Fruit fly (Drosophila melanogaster) whole organism, embryonic: Measurements from ENCODE around the gene Plod.

Experiments
- Abd-B ChIP-seq: fragments of 200-800 bp; sonication (Bioruptor generic); optimal IDR thresholded peaks from 2 replicates; lab custom pipeline; 2018; ENCODE audit warnings: missing biosample characterization, mild to moderate bottlenecking, missing genetic modification characterization, moderate library complexity
- Asciz ChIP-seq: fragments of 200-800 bp; sonication (Bioruptor generic); optimal IDR thresholded peaks from 2 replicates; lab custom pipeline; 2017; ENCODE audit warnings: missing biosample characterization, mild to moderate bottlenecking, missing genetic modification characterization, missing genetic modification reagents
- Blimp-1 ChIP-seq: fragments of 200-800 bp; sonication (Bioruptor generic); optimal IDR thresholded peaks from 3 replicates; lab custom pipeline; 2018; ENCODE audit warnings: missing biosample characterization, missing genetic modification characterization, mild to moderate bottlenecking, moderate library complexity, missing genetic modification reagents
- CG10209 ChIP-seq: fragments of 200-800 bp; sonication (Bioruptor generic); optimal IDR thresholded peaks from 3 replicates; lab custom pipeline; 2017; ENCODE audit warnings: missing biosample characterization, mild to moderate bottlenecking, missing genetic modification characterization, missing genetic modification reagents
- CG10654 ChIP-seq: fragments of 200-800 bp; sonication (Bioruptor generic); optimal IDR thresholded peaks from 2 replicates; lab custom pipeline; 2016; ENCODE audit warnings: missing biosample characterization, missing genetic modification characterization
- CG10959 ChIP-seq: fragments of 200-800 bp; sonication (Bioruptor generic); IDR thresholded peaks from 2 replicates; pipeline ENCODE4 v1.3.6; 2022; ENCODE audit warnings: missing biosample characterization, missing genetic modification characterization
- CG11398 ChIP-seq: fragments of 200-800 bp; sonication (Bioruptor generic); optimal IDR thresholded peaks from 2 replicates; lab custom pipeline; 2016; ENCODE audit warnings: missing biosample characterization, missing genetic modification characterization
- CG12104 ChIP-seq: fragments of 200-800 bp; sonication (Bioruptor generic); optimal IDR thresholded peaks from 3 replicates; lab custom pipeline; 2016; ENCODE audit warnings: missing biosample characterization, missing genetic modification characterization
- CG12219 ChIP-seq: fragments of 200-800 bp; sonication (Bioruptor generic); optimal IDR thresholded peaks from 3 replicates; lab custom pipeline; 2018; ENCODE audit warnings: missing biosample characterization, mild to moderate bottlenecking, missing genetic modification characterization
- CG13287 ChIP-seq: fragments of 200-800 bp; sonication (Bioruptor generic); IDR thresholded peaks from 2 replicates; pipeline ENCODE4 v1.3.6; 2022; ENCODE audit warnings: missing biosample characterization, missing genetic modification characterization; ENCODE audit not compliant: partially characterized antibody
- CG15514 ChIP-seq: fragments of 200-800 bp; sonication (Bioruptor generic); optimal IDR thresholded peaks from 3 replicates; lab custom pipeline; 2017; ENCODE audit warnings: missing biosample characterization, missing genetic modification characterization, mild to moderate bottlenecking, moderate library complexity, missing genetic modification reagents
- CG17802 ChIP-seq: fragments of 200-800 bp; sonication (Bioruptor generic); optimal IDR thresholded peaks from 2 replicates; lab custom pipeline; 2018; ENCODE audit warnings: missing biosample characterization, mild to moderate bottlenecking, missing genetic modification characterization, moderate library complexity
- CG1832 ChIP-seq: fragments of 200-800 bp; sonication (Bioruptor generic); optimal IDR thresholded peaks from 2 replicates; lab custom pipeline; 2017; ENCODE audit warnings: missing biosample characterization, mild to moderate bottlenecking, missing genetic modification characterization, inconsistent platforms
- CG18599 ChIP-seq: fragments of 200-800 bp; sonication (Bioruptor generic); optimal IDR thresholded peaks from 3 replicates; lab custom pipeline; 2017; ENCODE audit warnings: missing biosample characterization, missing genetic modification characterization, mild to moderate bottlenecking, moderate library complexity, missing genetic modification reagents
- CG2116 ChIP-seq: fragments of 200-800 bp; sonication (Bioruptor generic); optimal IDR thresholded peaks from 3 replicates; lab custom pipeline; 2018; ENCODE audit warnings: missing biosample characterization, mild to moderate bottlenecking, missing genetic modification characterization
- CG2129 ChIP-seq: fragments of 200-800 bp; sonication (Bioruptor generic); IDR thresholded peaks from 2 replicates; pipeline ENCODE4 v1.3.6; 2022; ENCODE audit warnings: missing biosample characterization, missing genetic modification characterization; ENCODE audit not compliant: partially characterized antibody
- CG30020 ChIP-seq: fragments of 200-800 bp; optimal IDR thresholded peaks from 2 replicates; lab custom pipeline; 2019; ENCODE audit warnings: missing biosample characterization, mild to moderate bottlenecking, missing genetic modification characterization, moderate library complexity
- CG32772 ChIP-seq: fragments of 200-800 bp; sonication (Bioruptor generic); IDR thresholded peaks from 2 replicates; pipeline ENCODE4 v1.3.6; 2022; ENCODE audit warnings: missing biosample characterization, missing genetic modification characterization
- CG3838 ChIP-seq: fragments of 200-800 bp; sonication (Bioruptor generic); optimal IDR thresholded peaks from 3 replicates; lab custom pipeline; 2016; ENCODE audit warnings: missing biosample characterization, missing genetic modification characterization
- CG4282 ChIP-seq: fragments of 200-800 bp; sonication (Bioruptor generic); optimal IDR thresholded peaks from 2 replicates; lab custom pipeline; 2016; ENCODE audit warnings: missing biosample characterization, missing genetic modification characterization
- CG4328 ChIP-seq: fragments of 200-800 bp; sonication (Bioruptor generic); optimal IDR thresholded peaks from 3 replicates; lab custom pipeline; 2017; ENCODE audit warnings: missing biosample characterization, missing genetic modification reagents, missing genetic modification characterization
- CG43689 ChIP-seq: fragments of 200-800 bp; sonication (Bioruptor generic); IDR thresholded peaks from 2 replicates; pipeline ENCODE4 v1.3.6; 2022; ENCODE audit warnings: missing biosample characterization, missing genetic modification characterization
- CG4424 ChIP-seq: fragments of 200-800 bp; sonication (Bioruptor generic); optimal IDR thresholded peaks from 3 replicates; lab custom pipeline; 2016; ENCODE audit warnings: missing biosample characterization, missing genetic modification characterization
- CG4854 ChIP-seq: fragments of 200-800 bp; sonication (Bioruptor generic); optimal IDR thresholded peaks from 2 replicates; lab custom pipeline; 2016; ENCODE audit warnings: missing biosample characterization, missing genetic modification characterization, inconsistent platforms
- CG6791 ChIP-seq: fragments of 200-800 bp; sonication (Bioruptor generic); IDR thresholded peaks from 3 replicates; pipeline ENCODE4 v1.3.6; 2022; ENCODE audit warnings: missing biosample characterization, missing genetic modification characterization; ENCODE audit not compliant: partially characterized antibody
- CG7928 ChIP-seq: fragments of 200-800 bp; sonication (Bioruptor generic); optimal IDR thresholded peaks from 2 replicates; lab custom pipeline; 2017; ENCODE audit warnings: missing biosample characterization, mild to moderate bottlenecking, missing genetic modification characterization
- CG7963 ChIP-seq: fragments of 200-800 bp; sonication (Bioruptor generic); IDR thresholded peaks from 3 replicates; pipeline ENCODE4 v1.3.6; 2022; ENCODE audit warnings: missing biosample characterization, missing genetic modification characterization; ENCODE audit not compliant: partially characterized antibody
- CG8924 ChIP-seq: fragments of 200-800 bp; optimal IDR thresholded peaks from 3 replicates; lab custom pipeline; 2019; ENCODE audit warnings: missing biosample characterization, mild to moderate bottlenecking, missing genetic modification characterization, moderate library complexity
- CG9817 ChIP-seq: fragments of 200-800 bp; sonication (Bioruptor generic); optimal IDR thresholded peaks from 2 replicates; lab custom pipeline; 2018; ENCODE audit warnings: missing biosample characterization, mild to moderate bottlenecking, missing genetic modification characterization, moderate library complexity
- Camta ChIP-seq: fragments of 200-800 bp; sonication (Bioruptor generic); optimal IDR thresholded peaks from 2 replicates; lab custom pipeline; 2016; ENCODE audit warnings: missing biosample characterization, missing genetic modification characterization
- CoRest ChIP-seq: fragments of 200-800 bp; sonication (Bioruptor generic); optimal IDR thresholded peaks from 3 replicates; lab custom pipeline; 2018; ENCODE audit warnings: missing biosample characterization, mild to moderate bottlenecking, missing genetic modification characterization, moderate library complexity
- Drgx ChIP-seq: fragments of 200-800 bp; sonication (Bioruptor generic); IDR thresholded peaks from 2 replicates; pipeline ENCODE4 v1.3.6; 2022; ENCODE audit warnings: missing biosample characterization, missing genetic modification characterization
- Ets97D ChIP-seq: fragments of 200-800 bp; sonication (Bioruptor generic); optimal IDR thresholded peaks from 3 replicates; lab custom pipeline; 2016; ENCODE audit warnings: missing biosample characterization, missing genetic modification characterization
- H2.0 ChIP-seq: fragments of 200-800 bp; sonication (Bioruptor generic); IDR thresholded peaks from 2 replicates; pipeline ENCODE4 v1.3.6; 2022; ENCODE audit warnings: missing biosample characterization, missing genetic modification characterization
- Nf-YA ChIP-seq: fragments of 200-800 bp; sonication (Bioruptor generic); IDR thresholded peaks from 2 replicates; pipeline ENCODE4 v1.3.6; 2022; ENCODE audit warnings: missing biosample characterization, missing genetic modification characterization
- Nf-YC ChIP-seq: fragments of 200-800 bp; optimal IDR thresholded peaks from 3 replicates; lab custom pipeline; 2019; ENCODE audit warnings: missing biosample characterization, mild to moderate bottlenecking, missing genetic modification characterization, moderate library complexity
- Oli ChIP-seq: fragments of 200-800 bp; sonication (Bioruptor generic); optimal IDR thresholded peaks from 2 replicates; lab custom pipeline; 2018; ENCODE audit warnings: missing biosample characterization, mild to moderate bottlenecking, missing genetic modification characterization, moderate library complexity
- Ssrp ChIP-seq: fragments of 200-800 bp; sonication (Bioruptor generic); optimal IDR thresholded peaks from 2 replicates; lab custom pipeline; 2018; ENCODE audit warnings: missing biosample characterization, mild to moderate bottlenecking, missing genetic modification characterization, moderate library complexity
- ap ChIP-seq: fragments of 200-800 bp; sonication (Bioruptor generic); IDR thresholded peaks from 2 replicates; pipeline ENCODE4 v1.3.6; 2022; ENCODE audit warnings: missing biosample characterization, missing genetic modification characterization
- ara ChIP-seq: fragments of 200-800 bp; sonication (Bioruptor generic); IDR thresholded peaks from 2 replicates; pipeline ENCODE4 v1.3.6; 2022; ENCODE audit warnings: missing biosample characterization, missing genetic modification characterization
- ash1 ChIP-seq: fragments of 200-800 bp; sonication (Bioruptor generic); optimal IDR thresholded peaks from 2 replicates; lab custom pipeline; 2018; ENCODE audit warnings: missing biosample characterization, mild to moderate bottlenecking, missing genetic modification characterization
- crol ChIP-seq: fragments of 200-800 bp; sonication (Bioruptor generic); IDR thresholded peaks from 2 replicates; pipeline ENCODE4 v1.3.6; 2022; ENCODE audit warnings: missing biosample characterization, missing genetic modification characterization
- fd3F ChIP-seq: fragments of 200-800 bp; sonication (Bioruptor generic); optimal IDR thresholded peaks from 2 replicates; lab custom pipeline; 2018; ENCODE audit warnings: missing biosample characterization, mild to moderate bottlenecking, missing genetic modification characterization, moderate library complexity
- jing ChIP-seq: fragments of 200-800 bp; sonication (Bioruptor generic); optimal IDR thresholded peaks from 2 replicates; lab custom pipeline; 2018; ENCODE audit warnings: missing biosample characterization, mild to moderate bottlenecking, missing genetic modification characterization
- lilli ChIP-seq: fragments of 200-800 bp; sonication (Bioruptor generic); optimal IDR thresholded peaks from 3 replicates; lab custom pipeline; 2016; ENCODE audit warnings: missing biosample characterization, missing genetic modification characterization
- repo ChIP-seq: fragments of 200-800 bp; sonication (Bioruptor generic); optimal IDR thresholded peaks from 2 replicates; lab custom pipeline; 2016; ENCODE audit warnings: missing biosample characterization, missing genetic modification characterization
- sd ChIP-seq: fragments of 200-800 bp; sonication (Bioruptor generic); optimal IDR thresholded peaks from 3 replicates; lab custom pipeline; 2018; ENCODE audit warnings: missing biosample characterization, mild to moderate bottlenecking, missing genetic modification characterization, moderate library complexity
- tx ChIP-seq: fragments of 200-800 bp; sonication (Bioruptor generic); optimal IDR thresholded peaks from 2 replicates; lab custom pipeline; 2016; ENCODE audit warnings: missing biosample characterization, missing genetic modification characterization
- yki ChIP-seq: fragments of >200 bp; optimal IDR thresholded peaks from 3 replicates; lab custom pipeline; 2018

The Plod gene

DNA sequence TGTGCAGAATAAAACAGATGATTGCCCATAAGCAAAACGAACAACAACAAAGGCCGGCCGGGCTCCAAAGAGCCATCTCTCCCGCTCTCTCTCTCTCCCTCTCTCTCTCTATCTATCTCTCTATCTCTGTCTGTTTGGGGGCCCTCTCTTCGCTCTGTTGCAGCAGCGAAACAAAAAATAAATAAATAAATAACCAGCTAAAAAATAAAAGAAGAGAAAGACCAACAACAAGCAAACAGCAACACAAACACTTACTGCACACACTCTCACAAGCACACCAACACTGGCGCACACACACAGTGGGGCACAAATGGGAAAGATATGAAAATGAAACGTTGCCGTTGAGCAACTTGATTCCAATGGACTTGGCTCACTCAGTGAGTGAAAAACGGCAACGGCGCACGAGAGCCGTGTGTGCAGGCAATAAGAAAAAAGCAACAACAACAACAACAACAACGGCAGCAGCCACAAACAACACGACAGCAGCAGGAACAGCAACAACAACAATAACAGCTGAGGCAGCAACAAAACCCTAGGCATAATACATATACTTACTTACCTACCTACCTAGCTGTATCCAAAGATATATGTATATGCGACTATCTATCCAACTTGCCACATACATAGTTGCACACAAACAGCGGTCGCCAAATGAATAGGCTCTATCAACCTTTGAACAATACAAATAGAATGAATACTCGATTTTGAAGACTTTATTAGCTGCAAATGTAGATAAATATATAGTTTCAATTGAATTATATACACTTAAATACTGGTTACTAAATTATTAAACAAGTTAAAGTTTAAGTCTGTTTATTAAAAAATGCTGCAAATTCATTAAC lies 40.5 kb upstream of the Plod start (continued):
- peak; percentile 59 for TF ChIP-seq CG18599 (GFP tag; lab: Kevin White, UChicago)
- peak; percentile 0 for TF ChIP-seq CG2116 (GFP tag; lab: Kevin White, UChicago)
- TF ChIP-seq CG9817 (tag; lab: Kevin White, UChicago): no peak
- peak; percentile 72 for TF ChIP-seq CG3838
- no peak for TF ChIP-seq Ssrp (tag; lab: Kevin White, UChicago)
- no peak for TF ChIP-seq CG2129 (GFP tag; lab: Robert Waterston, UW)
- TF ChIP-seq Asciz (GFP tag; lab: Kevin White, UChicago): no peak
- TF ChIP-seq fd3F (GFP tag; lab: Kevin White, UChicago): no peak
- TF ChIP-seq H2.0 (GFP tag; lab: Robert Waterston, UW): no peak
- TF ChIP-seq lilli (GFP tag; lab: Kevin White, UChicago): no peak
- TF ChIP-seq Oli (tag; lab: Kevin White, UChicago): peak; percentile 40
- TF ChIP-seq Camta (GFP tag; lab: Kevin White, UChicago): no peak
- TF ChIP-seq Drgx (GFP tag; lab: Robert Waterston, UW): peak; percentile 98
- TF ChIP-seq tx (GFP tag; lab: Kevin White, UChicago): no peak
- TF ChIP-seq ap: no peak
- TF ChIP-seq ash1: peak; percentile 26
- TF ChIP-seq CG43689 (GFP tag; lab: Robert Waterston, UW): no peak
- no peak for TF ChIP-seq CG4424 (GFP tag; lab: Kevin White, UChicago)
- TF ChIP-seq Ets97D: no peak
- peak; percentile 2 for TF ChIP-seq CG4328
- no peak for TF ChIP-seq Abd-B (GFP tag; lab: Kevin White, UChicago)
- peak; percentile 36 for TF ChIP-seq CG4282 (GFP tag; lab: Kevin White, UChicago)
- TF ChIP-seq CG1832 (GFP tag; lab: Kevin White, UChicago): peak; percentile 85
- no peak for TF ChIP-seq repo (GFP tag; lab: Kevin White, UChicago)
- no peak for TF ChIP-seq CoRest (tag; lab: Kevin White, UChicago)
- peak; percentile 9 for TF ChIP-seq sd (tag; lab: Kevin White, UChicago)
- TF ChIP-seq CG7963 (GFP tag; lab: Robert Waterston, UW): no peak
- TF ChIP-seq yki (lab: Kevin White, UChicago): peak; percentile 74
- TF ChIP-seq CG10959 (GFP tag; lab: Robert Waterston, UW): no peak
- TF ChIP-seq CG13287 (GFP tag; lab: Robert Waterston, UW): peak; percentile 37; the same call in 1 of the 2 replicates
- TF ChIP-seq CG12219 (GFP tag; lab: Kevin White, UChicago): no peak
- TF ChIP-seq Nf-YA: no peak
- TF ChIP-seq crol (GFP tag; lab: Robert Waterston, UW): 0 out of 2 replicates have a peak, but pooled peaks have one; percentile 35
- TF ChIP-seq ara: 0 out of 2 replicates have a peak, but pooled peaks have one; percentile 29
- peak; percentile 24; the same call in 1 of the 3 replicates for TF ChIP-seq CG6791 (GFP tag; lab: Robert Waterston, UW)
- TF ChIP-seq Nf-YC (tag; lab: Kevin White, UChicago): peak; percentile 8
- no peak for TF ChIP-seq CG7928 (GFP tag; lab: Kevin White, UChicago)
- no peak for TF ChIP-seq CG17802
- peak; percentile 72 for TF ChIP-seq CG8924
- no peak for TF ChIP-seq jing (GFP tag; lab: Kevin White, UChicago)
- TF ChIP-seq CG10209 (GFP tag; lab: Kevin White, UChicago): peak; percentile 19
- TF ChIP-seq Blimp-1 (GFP tag; lab: Kevin White, UChicago): no peak
- TF ChIP-seq CG15514 (GFP tag; lab: Kevin White, UChicago): peak; percentile 14
- TF ChIP-seq CG4854 (GFP tag; lab: Kevin White, UChicago): no peak
- no peak for TF ChIP-seq CG10654
- TF ChIP-seq CG32772 (GFP tag; lab: Robert Waterston, UW): no peak
- no peak for TF ChIP-seq CG11398 (GFP tag; lab: Kevin White, UChicago)
- no peak for TF ChIP-seq CG12104 (GFP tag; lab: Kevin White, UChicago)
- no peak for TF ChIP-seq CG30020
